Fruit fly (Drosophila melanogaster) Kc167 (cell line): ENCODE results near the gene PolA1.

ENCODE experiments used
- Myc ChIP-seq: fragments of >200 bp; optimal IDR thresholded peaks from 2 replicates; lab custom pipeline; 2017; ENCODE audit warnings: missing external identifiers
- Sin3A ChIP-seq: fragments of >200 bp; optimal IDR thresholded peaks from 2 replicates; lab custom pipeline; 2018; ENCODE audit warnings: missing external identifiers
- h ChIP-seq: fragments of >200 bp; optimal IDR thresholded peaks from 3 replicates; lab custom pipeline; 2018; ENCODE audit warnings: missing external identifiers
- insv ChIP-seq: fragments of >200 bp; optimal IDR thresholded peaks from 3 replicates; lab custom pipeline; 2018; ENCODE audit warnings: missing external identifiers
- psq ChIP-seq: fragments of >200 bp; optimal IDR thresholded peaks from 2 replicates; lab custom pipeline; 2017; ENCODE audit warnings: missing external identifiers
- ttk ChIP-seq: sonication (Bioruptor generic); optimal IDR thresholded peaks from 2 replicates; lab custom pipeline; 2017; ENCODE audit warnings: missing external identifiers

PolA1 gene

DNA sequence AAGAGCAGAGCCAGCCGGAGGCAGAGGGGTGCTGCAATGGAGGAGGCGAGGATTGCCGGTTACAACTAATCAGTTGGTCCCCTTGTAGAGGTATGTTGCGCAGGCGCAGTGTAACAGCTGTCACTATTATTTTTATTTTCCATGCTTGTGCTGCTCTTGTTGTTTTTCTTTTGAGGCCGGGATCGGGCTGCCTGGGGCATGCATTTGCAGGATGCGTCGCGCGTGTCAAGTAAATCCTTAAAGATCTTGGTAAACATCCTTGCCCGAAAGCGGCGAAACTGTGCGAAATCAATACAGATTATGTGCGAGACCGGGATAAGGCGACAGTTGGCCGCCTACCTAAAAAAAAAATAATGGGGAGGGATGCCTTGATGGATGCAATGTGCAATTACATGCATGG lies 27.3 kb downstream of the PolA1 start:
- TF ChIP-seq h (no peak), ttk (lab: Kevin White, UChicago) (no peak), Myc (lab: Kevin White, UChicago) (no peak), Sin3A (no peak), psq (lab: Kevin White, UChicago) (no peak), insv (no peak)

DNA sequence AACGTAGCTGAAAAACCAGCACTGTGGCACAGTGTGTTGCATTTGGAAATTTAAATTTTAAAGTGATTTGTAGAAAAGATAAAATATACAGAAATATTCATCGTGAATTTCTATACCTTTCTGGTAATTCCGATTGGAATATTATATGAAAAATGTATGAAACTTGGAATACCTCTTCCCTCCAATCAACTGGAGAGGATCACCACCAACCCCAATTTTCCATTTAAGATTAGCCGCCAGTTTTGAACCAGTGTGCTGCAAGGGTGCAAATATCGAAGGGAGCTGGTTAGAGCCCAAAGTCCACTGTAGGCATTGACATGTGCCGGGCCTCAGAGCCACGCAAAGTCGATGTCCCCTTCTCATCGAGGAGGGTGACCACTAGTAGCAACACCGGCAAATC lies 28.4 kb downstream of the PolA1 start:
- TF ChIP-seq insv = no peak
- no peak for TF ChIP-seq h
- TF ChIP-seq Sin3A = no peak
- TF ChIP-seq ttk (lab: Kevin White, UChicago) = no peak
- no peak for TF ChIP-seq Myc (lab: Kevin White, UChicago)
- TF ChIP-seq psq (lab: Kevin White, UChicago) = no peak

DNA sequence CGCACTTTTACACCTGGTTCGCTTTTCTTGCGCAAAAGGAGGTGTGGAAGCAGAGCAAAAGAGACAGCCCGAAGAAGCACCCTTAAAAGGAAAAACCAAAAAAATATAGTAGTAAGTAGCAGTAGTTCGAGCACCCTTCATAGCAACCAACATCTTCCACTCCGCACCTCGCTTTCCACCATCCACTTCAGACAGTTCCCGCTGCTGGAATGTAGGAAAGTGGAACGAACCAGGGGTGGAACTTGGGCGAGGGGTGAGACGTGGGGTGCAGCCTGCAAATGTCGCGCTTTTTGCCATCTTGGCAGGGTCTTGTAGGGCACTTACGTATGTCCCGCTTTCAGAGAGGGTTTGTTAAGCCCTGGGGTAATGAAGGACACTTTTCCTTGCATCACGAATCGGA lies 29.2 kb downstream of the PolA1 start:
- TF ChIP-seq h (no peak), psq (lab: Kevin White, UChicago) (no peak), ttk (lab: Kevin White, UChicago) (no peak), Sin3A (no peak), insv (no peak), Myc (lab: Kevin White, UChicago) (no peak)

DNA sequence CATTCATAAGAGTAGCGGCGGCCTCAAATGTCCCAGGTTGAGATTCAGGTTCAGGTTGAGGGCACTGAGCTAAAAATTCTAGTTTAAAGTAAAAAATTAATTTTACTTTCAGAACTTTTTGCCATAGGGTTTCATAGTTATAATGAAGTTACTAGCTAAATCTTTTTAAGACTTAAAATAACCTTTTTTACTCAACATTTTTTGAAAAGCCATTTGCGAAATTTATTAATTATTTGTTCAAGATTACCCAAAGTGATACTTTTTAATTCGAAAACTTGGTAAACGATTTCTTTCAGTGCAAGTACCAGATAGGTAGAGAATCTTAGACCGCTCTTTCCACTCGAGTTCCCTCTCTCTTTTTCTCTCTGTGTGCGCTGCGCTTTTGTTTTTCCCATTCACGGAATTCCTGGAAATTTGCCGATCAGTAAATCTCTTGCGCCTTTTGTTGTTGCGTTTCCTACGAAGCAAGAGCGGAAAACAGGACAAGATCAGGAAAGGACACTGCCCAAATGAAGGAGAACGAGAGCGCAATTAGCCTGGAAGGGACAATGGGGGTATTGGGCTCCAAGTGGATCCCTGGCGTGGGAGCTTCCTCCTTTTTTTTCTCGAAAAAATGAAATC lies 29.9 kb downstream of the PolA1 start:
- no peak for TF ChIP-seq ttk (lab: Kevin White, UChicago)
- TF ChIP-seq h = no peak
- TF ChIP-seq Myc (lab: Kevin White, UChicago) = no peak
- TF ChIP-seq psq (lab: Kevin White, UChicago) = no peak
- no peak for TF ChIP-seq insv
- no peak for TF ChIP-seq Sin3A

DNA sequence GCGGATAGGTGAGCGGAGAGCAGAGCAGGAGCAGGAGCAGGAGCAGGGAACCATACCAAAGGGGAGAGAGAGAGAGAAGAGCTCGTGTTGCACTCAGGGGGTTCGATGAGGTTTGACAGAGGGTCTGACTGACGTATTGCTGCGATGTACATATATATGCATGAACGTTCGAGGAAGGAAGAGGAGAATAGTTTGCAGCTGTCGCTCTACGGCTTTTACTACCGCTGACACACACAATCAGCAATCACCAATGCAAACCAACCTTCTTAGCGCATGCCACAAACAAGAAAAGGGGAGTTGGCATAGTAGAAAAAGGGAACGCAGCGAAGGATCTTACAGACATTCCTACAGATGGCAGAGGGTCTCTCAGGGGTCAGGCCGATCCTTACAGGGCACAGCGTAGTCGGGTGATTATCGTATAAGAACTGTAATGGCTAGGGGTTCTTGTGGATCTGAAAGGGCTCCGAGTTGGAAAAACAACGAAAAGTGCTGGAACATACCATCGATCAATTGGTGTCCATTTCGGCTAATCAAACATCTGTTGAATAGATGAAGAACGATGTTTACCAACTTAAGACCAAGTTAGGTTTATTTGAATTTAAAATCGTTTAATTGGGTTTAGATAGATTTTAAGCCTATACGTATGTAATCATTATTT lies 31.1 kb downstream of the PolA1 start:
- TF ChIP-seq insv = no peak
- TF ChIP-seq ttk (lab: Kevin White, UChicago) = no peak
- no peak for TF ChIP-seq Sin3A
- TF ChIP-seq Myc (lab: Kevin White, UChicago) = no peak
- no peak for TF ChIP-seq psq (lab: Kevin White, UChicago)
- TF ChIP-seq h = no peak

DNA sequence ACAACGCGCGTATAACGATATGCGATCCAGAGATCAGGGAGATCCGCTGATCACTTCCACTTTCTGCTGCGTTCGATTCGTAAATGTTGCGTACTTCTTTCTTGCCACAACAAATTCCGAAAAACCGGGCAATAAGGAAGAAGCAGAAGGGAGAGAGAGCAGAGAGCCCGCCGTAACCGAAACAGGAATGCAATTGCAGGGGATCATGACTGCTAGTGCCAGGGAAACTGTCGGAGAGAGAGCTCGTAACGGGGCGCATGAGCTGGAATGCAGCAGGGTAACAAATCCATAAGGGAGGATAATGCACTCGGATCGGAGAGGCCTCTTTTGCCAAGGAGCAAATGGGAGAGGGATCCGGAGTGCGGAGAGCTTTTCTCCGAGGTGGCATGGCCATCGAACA lies 33.1 kb downstream of the PolA1 start:
- no peak for TF ChIP-seq h
- no peak for TF ChIP-seq ttk (lab: Kevin White, UChicago)
- TF ChIP-seq psq (lab: Kevin White, UChicago) = no peak
- no peak for TF ChIP-seq Myc (lab: Kevin White, UChicago)
- no peak for TF ChIP-seq insv
- TF ChIP-seq Sin3A = no peak

DNA sequence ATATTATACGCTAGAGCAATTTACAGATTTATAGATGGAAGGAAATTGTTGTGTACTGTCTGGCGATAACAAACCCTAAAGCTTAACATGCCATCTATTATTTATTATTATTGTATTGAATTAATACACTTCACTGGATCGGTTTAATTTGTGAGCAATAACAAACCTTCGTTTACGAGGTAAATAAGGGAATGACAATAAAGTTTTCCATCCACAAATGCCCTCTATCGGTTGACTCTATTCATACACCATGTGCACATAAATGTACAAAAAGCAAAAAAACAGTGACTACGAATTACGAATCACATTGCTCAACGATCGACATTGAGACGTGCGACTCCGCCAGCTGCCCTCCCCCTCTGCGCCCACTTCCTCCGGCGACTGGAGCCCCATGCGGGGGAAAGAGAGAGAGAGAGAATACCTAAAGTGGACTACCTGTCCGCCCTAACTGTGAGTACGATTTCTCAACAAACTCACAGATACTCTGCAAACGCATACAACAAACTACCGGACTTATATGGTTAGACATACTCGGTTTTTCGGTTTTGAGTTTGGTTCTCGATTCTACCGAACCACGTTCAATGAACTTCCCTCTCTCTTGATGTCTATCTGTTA lies 34.6 kb downstream of the PolA1 start:
- TF ChIP-seq psq (lab: Kevin White, UChicago) = no peak
- TF ChIP-seq h = no peak
- TF ChIP-seq Sin3A = no peak
- no peak for TF ChIP-seq ttk (lab: Kevin White, UChicago)
- no peak for TF ChIP-seq insv
- TF ChIP-seq Myc (lab: Kevin White, UChicago) = no peak

DNA sequence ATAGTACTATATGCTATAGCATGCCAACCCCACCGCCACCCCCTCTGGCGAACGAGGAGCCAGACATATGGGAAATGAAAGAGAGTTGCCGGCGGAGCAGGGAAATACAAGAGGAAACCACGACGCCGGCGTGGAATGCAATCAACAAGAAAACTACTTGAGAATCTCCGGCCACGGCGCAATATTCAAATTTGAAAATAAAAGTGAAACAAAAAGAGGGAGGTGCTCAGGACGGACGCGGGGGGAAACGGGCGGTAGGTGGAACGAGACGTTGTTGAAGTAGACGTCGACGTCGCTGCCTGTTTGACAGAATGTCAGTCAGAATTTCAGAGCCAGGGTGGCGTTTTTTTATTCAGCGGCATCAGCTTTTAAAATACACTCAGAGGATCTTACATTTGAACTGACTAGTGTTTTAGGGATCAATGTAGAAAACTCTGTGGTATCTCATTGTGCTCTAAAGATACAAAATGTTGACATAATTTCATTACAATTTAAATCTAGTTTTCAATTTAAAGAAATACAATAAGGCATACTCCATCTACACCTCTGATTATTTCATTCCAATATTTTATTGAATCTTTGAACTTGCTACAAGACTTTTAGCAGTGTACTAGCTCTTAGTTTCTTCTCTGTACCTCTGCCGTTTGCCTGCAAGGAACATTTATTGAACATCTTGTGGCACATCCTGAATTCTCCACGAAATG lies 35.4 kb downstream of the PolA1 start:
- TF ChIP-seq Sin3A = no peak

DNA sequence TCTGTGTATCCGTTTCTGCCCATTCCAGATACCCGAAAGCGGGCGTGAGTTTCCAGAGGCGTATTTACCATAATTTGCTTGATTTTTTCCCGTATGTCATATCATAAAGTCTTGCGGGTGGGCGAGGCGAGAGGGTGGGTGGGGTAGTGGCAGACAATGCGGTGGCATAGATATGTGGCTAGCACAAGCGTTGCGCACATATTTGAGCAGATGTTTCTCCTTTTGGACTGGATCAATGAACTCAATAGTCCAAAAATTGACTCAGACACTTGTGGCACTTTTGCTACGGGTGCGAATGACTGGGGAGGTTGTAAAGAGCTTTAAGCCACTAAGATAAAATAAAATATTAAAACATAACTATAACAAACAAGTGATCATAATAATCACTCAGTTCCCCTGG lies 36.4 kb downstream of the PolA1 start:
- TF ChIP-seq Sin3A (no peak), ttk (lab: Kevin White, UChicago) (no peak), Myc (lab: Kevin White, UChicago) (no peak), psq (lab: Kevin White, UChicago) (no peak), insv (no peak), h (no peak)

DNA sequence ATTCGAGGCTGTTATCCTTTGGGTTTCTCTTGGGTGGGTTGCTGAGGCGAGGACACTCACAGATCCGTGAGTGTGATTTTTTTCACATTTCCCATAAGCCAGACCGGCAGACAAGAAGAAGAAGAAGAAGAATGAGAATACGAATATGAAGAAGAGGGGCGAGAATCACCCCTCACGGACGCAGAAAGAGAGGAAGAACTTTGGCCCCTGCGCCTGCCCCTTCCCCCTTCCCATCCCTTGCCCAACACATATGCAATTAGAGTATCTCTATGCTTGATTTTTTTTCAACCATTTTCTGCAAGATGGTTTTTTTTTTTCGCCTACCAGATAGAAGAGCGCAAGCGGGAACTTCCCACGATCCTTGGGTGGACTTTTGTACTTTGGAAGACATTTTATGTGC lies 36.9 kb downstream of the PolA1 start:
- no peak for TF ChIP-seq Myc (lab: Kevin White, UChicago)
- TF ChIP-seq h = no peak
- TF ChIP-seq insv = no peak
- TF ChIP-seq ttk (lab: Kevin White, UChicago) = no peak
- TF ChIP-seq Sin3A = no peak
- no peak for TF ChIP-seq psq (lab: Kevin White, UChicago)

DNA sequence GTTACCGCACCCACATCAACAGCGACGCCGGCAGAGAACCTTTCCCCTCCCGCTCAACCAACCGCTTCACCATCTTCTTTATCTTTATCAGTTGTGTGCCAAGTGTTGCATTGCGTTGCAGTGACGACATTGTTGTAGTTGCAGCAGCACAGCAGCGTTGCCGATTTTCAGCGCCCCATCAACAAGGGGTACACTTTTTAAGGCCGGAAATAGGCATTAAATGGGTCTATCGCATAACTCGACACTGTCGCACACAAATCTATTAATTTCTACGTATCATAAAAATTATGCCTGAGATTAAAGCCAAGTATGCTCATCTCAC lies 37.8 kb downstream of the PolA1 start:
- TF ChIP-seq h (no peak), Myc (lab: Kevin White, UChicago) (no peak)

DNA sequence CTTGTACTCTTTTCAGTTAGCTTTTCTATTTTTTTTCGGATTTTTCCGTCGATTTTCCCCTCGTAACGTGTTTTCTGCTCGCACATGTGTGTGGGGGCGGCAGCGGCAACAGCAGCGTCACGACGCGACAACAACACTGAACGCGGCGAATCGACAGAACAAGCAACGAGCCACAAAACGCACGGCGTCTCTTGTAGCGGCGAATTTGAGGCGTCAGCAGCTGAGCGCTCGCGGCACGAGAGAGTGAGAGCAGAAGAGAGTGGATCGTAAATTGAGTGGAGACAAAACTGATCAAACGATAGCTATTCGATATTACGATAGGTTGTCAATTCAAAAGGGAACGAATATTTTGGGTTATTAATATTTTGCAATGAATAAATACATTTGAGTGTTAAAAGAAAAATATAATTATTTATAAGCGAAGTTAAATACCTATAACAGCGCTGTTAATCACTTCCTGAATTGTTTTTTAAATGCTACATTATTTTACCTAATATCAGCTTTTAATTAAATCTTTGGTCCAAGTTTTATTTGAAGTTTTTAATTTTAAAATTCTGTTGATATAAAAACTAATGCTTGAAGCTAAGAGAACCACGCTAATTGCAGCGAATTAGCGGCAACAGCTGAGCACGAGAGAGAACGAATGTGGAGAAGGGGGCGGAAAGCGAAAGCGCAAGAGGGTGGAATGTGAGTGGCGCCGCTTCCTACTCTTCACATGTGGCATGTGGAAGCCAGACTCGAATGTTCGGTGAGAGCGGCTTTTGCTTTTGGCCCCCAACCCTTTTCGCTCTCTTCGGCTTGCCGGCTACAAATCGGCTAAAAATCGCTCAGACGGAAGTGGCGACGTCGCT lies 38.4 kb downstream of the PolA1 start:
- TF ChIP-seq Myc (lab: Kevin White, UChicago) (no peak), Sin3A (no peak), psq (lab: Kevin White, UChicago) (no peak), insv (no peak), ttk (lab: Kevin White, UChicago) (no peak)
